Worm (Caenorhabditis elegans) whole organism, L1 larva: Measurements from ENCODE around the gene tmd-2.

Experiments used
- C16A3.4 ChIP-seq: fragments of 150-350 bp; optimal IDR thresholded peaks from 2 replicates; lab custom pipeline; 2014; ENCODE audit warnings: missing biosample characterization, missing genetic modification characterization
- C34B4.2 ChIP-seq: sonication (generic microtip); optimal IDR thresholded peaks from 2 replicates; lab custom pipeline; 2017; ENCODE audit warnings: mild to moderate bottlenecking, missing genetic modification characterization, missing compliant biosample characterization
- Y116A8C.19 ChIP-seq: sonication (generic microtip); optimal IDR thresholded peaks from 2 replicates; lab custom pipeline; 2016; ENCODE audit warnings: missing compliant biosample characterization, missing genetic modification characterization, borderline replicate concordance
- blmp-1 ChIP-seq: fragments of 150-350 bp; optimal IDR thresholded peaks from 2 replicates; lab custom pipeline; 2014; ENCODE audit warnings: missing biosample characterization, missing genetic modification characterization
- ceh-8 ChIP-seq: fragments of 200-800 bp; sonication (Bioruptor generic); optimal IDR thresholded peaks from 2 replicates; lab custom pipeline; 2018; ENCODE audit warnings: mild to moderate bottlenecking, missing genetic modification characterization, moderate library complexity, missing compliant biosample characterization
- ceh-90 ChIP-seq: sonication (generic microtip); optimal IDR thresholded peaks from 2 replicates; lab custom pipeline; 2016; ENCODE audit warnings: missing genetic modification characterization, missing compliant biosample characterization
- ces-1 ChIP-seq: fragments of 150-350 bp; optimal IDR thresholded peaks from 2 replicates; lab custom pipeline; 2014; ENCODE audit warnings: missing biosample characterization, missing genetic modification reagents, missing genetic modification characterization
- efl-1 ChIP-seq, 4 experiments: fragments of 150-350 bp; optimal IDR thresholded peaks in 3 of 4; peaks in 1 of 4; 1 replicate in 1 of 4; 2 replicates in 3 of 4; lab custom pipeline; 2014; ENCODE audit warnings: missing biosample characterization in 2 of 4, missing genetic modification characterization in 2 of 4, missing genetic modification reagents in 2 of 4
- efl-3 ChIP-seq: fragments of 200-800 bp; sonication (Bioruptor generic); optimal IDR thresholded peaks from 2 replicates; lab custom pipeline; 2018; ENCODE audit warnings: mild to moderate bottlenecking, missing genetic modification characterization, missing compliant biosample characterization
- egl-13 ChIP-seq: sonication (generic microtip); optimal IDR thresholded peaks from 2 replicates; lab custom pipeline; 2016; ENCODE audit warnings: missing genotype, missing genetic modification reagents, missing genetic modification characterization, missing compliant biosample characterization
- egl-27 ChIP-seq, 2 experiments: fragments of 150-350 bp in 1 of 2; sonication (generic microtip); optimal IDR thresholded peaks; 3 replicates each; lab custom pipeline; 2017 to 2018; ENCODE audit warnings: missing biosample characterization in 2 of 2, missing genetic modification characterization in 2 of 2, missing genetic modification reagents in 2 of 2
- elt-2 ChIP-seq: sonication (generic microtip); optimal IDR thresholded peaks from 2 replicates; lab custom pipeline; 2016; ENCODE audit warnings: missing genetic modification characterization, mild to moderate bottlenecking, inconsistent platforms, missing compliant biosample characterization, missing genetic modification reagents
- elt-3 ChIP-seq, 6 experiments: fragments of 150-350 bp in 1 of 6; sonication (generic microtip); optimal IDR thresholded peaks; 2 replicates each; lab custom pipeline; 2017 to 2018; ENCODE audit warnings: missing biosample characterization in 6 of 6, missing genetic modification characterization in 6 of 6, inconsistent platforms in 1 of 6
- ets-5 ChIP-seq: fragments of 200-800 bp; sonication (Bioruptor generic); IDR thresholded peaks from 2 replicates; pipeline ENCODE4 v1.3.6; 2022; ENCODE audit warnings: missing genetic modification characterization, missing compliant biosample characterization
- fkh-4 ChIP-seq: sonication (generic microtip); optimal IDR thresholded peaks from 2 replicates; lab custom pipeline; 2016; ENCODE audit warnings: missing compliant biosample characterization, missing genetic modification characterization, borderline replicate concordance
- fkh-8 ChIP-seq: sonication (generic microtip); optimal IDR thresholded peaks from 2 replicates; lab custom pipeline; 2016; ENCODE audit warnings: mild to moderate bottlenecking, missing genetic modification characterization, missing compliant biosample characterization
- hpl-2 ChIP-seq: fragments of 150-350 bp; optimal IDR thresholded peaks from 2 replicates; lab custom pipeline; 2014; ENCODE audit warnings: missing biosample characterization, missing genetic modification reagents, missing genetic modification characterization
- irx-1 ChIP-seq: sonication (generic microtip); optimal IDR thresholded peaks from 2 replicates; lab custom pipeline; 2016; ENCODE audit warnings: missing genetic modification characterization, missing compliant biosample characterization
- lin-14 ChIP-seq: fragments of 200-800 bp; sonication (Bioruptor generic); optimal IDR thresholded peaks from 2 replicates; lab custom pipeline; 2018; ENCODE audit warnings: mild to moderate bottlenecking, missing genetic modification characterization, moderate library complexity, missing compliant biosample characterization
- lin-15B ChIP-seq: fragments of 150-350 bp; sonication (generic microtip); optimal IDR thresholded peaks from 3 replicates; lab custom pipeline; 2014; ENCODE audit warnings: missing biosample characterization, missing genetic modification characterization
- lir-3 ChIP-seq: sonication (generic microtip); optimal IDR thresholded peaks from 2 replicates; lab custom pipeline; 2016; ENCODE audit warnings: mild to moderate bottlenecking, missing genetic modification characterization, moderate library complexity, missing compliant biosample characterization; ENCODE audit not compliant: poor library complexity
- lsy-2 ChIP-seq, 2 experiments: fragments of 150-350 bp; optimal IDR thresholded peaks; 2 replicates each; lab custom pipeline; 2014; ENCODE audit warnings: missing biosample characterization in 2 of 2, missing genetic modification characterization in 2 of 2
- mab-9 ChIP-seq: fragments of 200-800 bp; sonication (Bioruptor generic); IDR thresholded peaks from 2 replicates; pipeline ENCODE4 v1.3.6; 2022; ENCODE audit warnings: missing genetic modification reagents, missing genetic modification characterization, missing compliant biosample characterization
- mep-1 ChIP-seq: fragments of 150-350 bp; optimal IDR thresholded peaks from 2 replicates; lab custom pipeline; 2014; ENCODE audit warnings: missing biosample characterization, missing genetic modification characterization
- nhr-19 ChIP-seq: fragments of 200-800 bp; sonication (Bioruptor generic); conservative IDR thresholded peaks from 2 replicates; pipeline ENCODE4 v1.3.6; 2022; ENCODE audit warnings: missing genetic modification characterization, missing compliant biosample characterization
- nhr-47 ChIP-seq: sonication (generic microtip); optimal IDR thresholded peaks from 2 replicates; lab custom pipeline; 2016; ENCODE audit warnings: mild to moderate bottlenecking, missing genetic modification characterization, moderate library complexity, missing compliant biosample characterization
- nhr-71 ChIP-seq: sonication (generic microtip); optimal IDR thresholded peaks from 2 replicates; lab custom pipeline; 2016; ENCODE audit warnings: mild to moderate bottlenecking, missing genetic modification characterization, moderate library complexity, missing compliant biosample characterization
- nhr-76 ChIP-seq: sonication (generic microtip); optimal IDR thresholded peaks from 2 replicates; lab custom pipeline; 2017; ENCODE audit warnings: missing biosample characterization, missing genetic modification characterization
- nhr-85 ChIP-seq: sonication (generic microtip); peaks from one replicate; lab custom pipeline; 2016; ENCODE audit warnings: missing genetic modification characterization, inconsistent platforms, missing compliant biosample characterization
- pax-3 ChIP-seq: fragments of 200-800 bp; sonication (Bioruptor generic); optimal IDR thresholded peaks from 2 replicates; lab custom pipeline; 2018; ENCODE audit warnings: mild to moderate bottlenecking, missing genetic modification characterization, moderate library complexity, missing compliant biosample characterization
- skn-1 ChIP-seq: fragments of 150-350 bp; optimal IDR thresholded peaks from 2 replicates; lab custom pipeline; 2014; ENCODE audit warnings: missing biosample characterization, missing genetic modification characterization
- snpc-4 ChIP-seq: fragments of 150-350 bp; optimal IDR thresholded peaks from 2 replicates; lab custom pipeline; 2014; ENCODE audit warnings: missing biosample characterization, missing genetic modification characterization
- sox-4 ChIP-seq: sonication (generic microtip); optimal IDR thresholded peaks from 2 replicates; lab custom pipeline; 2016; ENCODE audit warnings: missing genetic modification characterization, missing compliant biosample characterization
- sptf-1 ChIP-seq: fragments of 150-350 bp; optimal IDR thresholded peaks from 2 replicates; lab custom pipeline; 2014; ENCODE audit warnings: missing biosample characterization, missing genetic modification characterization
- swsn-7 ChIP-seq: sonication (generic microtip); optimal IDR thresholded peaks from 2 replicates; lab custom pipeline; 2016; ENCODE audit warnings: missing genetic modification characterization, missing compliant biosample characterization
- tlp-1 ChIP-seq: fragments of 150-350 bp; optimal IDR thresholded peaks from 2 replicates; lab custom pipeline; 2014; ENCODE audit warnings: missing biosample characterization, missing genetic modification characterization
- unc-30 ChIP-seq: sonication (generic microtip); optimal IDR thresholded peaks from 2 replicates; lab custom pipeline; 2017; ENCODE audit warnings: missing biosample characterization, missing genetic modification characterization
- xbp-1 ChIP-seq: sonication (generic microtip); optimal IDR thresholded peaks from 2 replicates; lab custom pipeline; 2016; ENCODE audit warnings: missing genetic modification characterization, missing compliant biosample characterization
- zag-1 ChIP-seq: fragments of 150-350 bp; optimal IDR thresholded peaks from 2 replicates; lab custom pipeline; 2014; ENCODE audit warnings: missing biosample characterization, missing genetic modification characterization
- zip-4 ChIP-seq: fragments of 200-800 bp; sonication (Bioruptor generic); optimal IDR thresholded peaks from 2 replicates; lab custom pipeline; 2018; ENCODE audit warnings: mild to moderate bottlenecking, missing genetic modification characterization, moderate library complexity, missing compliant biosample characterization
- ztf-11 ChIP-seq, 2 experiments: sonication (generic microtip); optimal IDR thresholded peaks; 2 replicates each; lab custom pipeline; 2016 to 2017; ENCODE audit warnings: missing genetic modification characterization in 2 of 2, missing biosample characterization in 1 of 2, missing compliant biosample characterization in 1 of 2

Gene tmd-2

DNA sequence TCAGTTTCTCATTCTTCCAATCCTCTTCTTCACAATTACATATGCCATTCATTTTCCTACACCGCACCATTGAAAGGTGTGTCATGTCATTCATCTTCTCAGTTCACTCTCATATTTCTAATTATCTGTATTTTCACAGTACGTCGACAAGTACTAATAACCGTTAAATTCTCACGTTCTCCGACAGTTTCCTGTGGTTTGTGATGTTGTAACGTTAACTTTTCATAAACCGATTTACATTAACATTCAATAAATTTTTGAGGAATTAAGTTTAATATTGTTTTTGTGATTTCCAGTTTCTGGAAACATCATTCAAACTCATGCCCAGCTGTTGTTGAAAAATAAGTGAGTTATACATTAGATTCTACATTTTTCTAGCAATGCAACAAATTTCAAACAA, at the start of gene tmd-2:
tmd-2 (plus strand) TSS at position 301 of the 400 bp plus-strand sequence.
- TF ChIP-seq blmp-1 (tag; lab: Kevin White, UChicago): peak; percentile 18
- no peak for TF ChIP-seq efl-3 (GFP tag; lab: Kevin White, UChicago)
- no peak for TF ChIP-seq efl-1 (optimal IDR thresholded peaks at IDR 0.05; lab: Kevin White, UChicago)
- peak in 1 of 2 experiments; percentile 56 for TF ChIP-seq efl-1 (GFP tag; optimal IDR thresholded peaks at IDR 0.05 in 1 of 2; lab: Kevin White, UChicago)

ce11 chrV:8284800-8285199, 49.7 kb upstream of the tmd-2 start, which contains the start of gene slc-17.5:
Gene slc-17.5, minus strand, starts transcription at chrV:8284900.
- TF ChIP-seq ceh-90 (tag; lab: Kevin White, UChicago): no peak
- no peak for TF ChIP-seq sox-4 (tag; lab: Kevin White, UChicago)
- no peak for TF ChIP-seq Y116A8C.19 (tag; lab: Kevin White, UChicago)
- TF ChIP-seq snpc-4 (tag; lab: Kevin White, UChicago): no peak
- no peak for TF ChIP-seq nhr-76 (tag; lab: Kevin White, UChicago)
- no peak for TF ChIP-seq irx-1
- TF ChIP-seq nhr-71 (tag; lab: Kevin White, UChicago): no peak
- no peak for TF ChIP-seq egl-13
- no peak for TF ChIP-seq lin-15B (tag; lab: Kevin White, UChicago)
- no peak for TF ChIP-seq C34B4.2 (tag; lab: Kevin White, UChicago)
- TF ChIP-seq ceh-8 (GFP tag; lab: Kevin White, UChicago): no peak
- no peak for TF ChIP-seq nhr-85 (tag; lab: Kevin White, UChicago)
- no peak for TF ChIP-seq swsn-7 (tag; lab: Kevin White, UChicago)
- no peak for TF ChIP-seq tlp-1 (tag; lab: Kevin White, UChicago)
- TF ChIP-seq egl-27 (tag; optimal IDR thresholded peaks at IDR 0.05; lab: Kevin White, UChicago): no peak
- no peak for TF ChIP-seq fkh-4 (tag; lab: Kevin White, UChicago)
- no peak for TF ChIP-seq mep-1
- no peak for TF ChIP-seq ztf-11 (tag; optimal IDR thresholded peaks at IDR 0.05; lab: Kevin White, UChicago)

DNA sequence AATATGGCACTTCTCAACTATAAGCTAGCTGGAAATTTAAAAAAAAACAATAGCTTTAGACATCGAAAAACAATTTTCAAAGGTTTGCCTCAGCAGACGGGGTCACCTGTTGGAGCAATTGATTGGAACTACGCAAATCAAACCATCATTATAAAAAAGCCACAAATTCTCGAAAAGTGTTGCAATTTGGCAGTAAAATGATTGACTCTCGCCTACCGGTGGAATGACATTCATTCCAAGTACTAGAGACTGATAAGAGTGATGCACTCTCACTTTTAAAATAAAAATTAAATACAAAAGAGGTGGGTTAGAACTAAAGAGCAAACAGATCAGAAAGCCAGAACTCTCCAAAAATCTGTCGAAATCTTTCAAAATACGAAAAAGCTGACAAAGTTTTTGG, 49.0 kb upstream of the tmd-2 start:
- no peak for TF ChIP-seq ceh-90 (tag; lab: Kevin White, UChicago)
- no peak for TF ChIP-seq lir-3
- no peak for TF ChIP-seq lsy-2 (tag; optimal IDR thresholded peaks at IDR 0.05; lab: Kevin White, UChicago)
- TF ChIP-seq pax-3: no peak
- no peak for TF ChIP-seq sox-4 (tag; lab: Kevin White, UChicago)
- TF ChIP-seq mep-1: no peak
- TF ChIP-seq zag-1: no peak
- no peak for TF ChIP-seq nhr-47 (tag; lab: Kevin White, UChicago)
- no peak for TF ChIP-seq ces-1 (GFP tag; lab: Kevin White, UChicago)
- no peak for TF ChIP-seq C16A3.4 (tag; lab: Kevin White, UChicago)
- TF ChIP-seq mab-9: no peak
- TF ChIP-seq unc-30 (tag; lab: Kevin White, UChicago): no peak
- TF ChIP-seq hpl-2 (GFP tag; lab: Kevin White, UChicago): no peak

DNA sequence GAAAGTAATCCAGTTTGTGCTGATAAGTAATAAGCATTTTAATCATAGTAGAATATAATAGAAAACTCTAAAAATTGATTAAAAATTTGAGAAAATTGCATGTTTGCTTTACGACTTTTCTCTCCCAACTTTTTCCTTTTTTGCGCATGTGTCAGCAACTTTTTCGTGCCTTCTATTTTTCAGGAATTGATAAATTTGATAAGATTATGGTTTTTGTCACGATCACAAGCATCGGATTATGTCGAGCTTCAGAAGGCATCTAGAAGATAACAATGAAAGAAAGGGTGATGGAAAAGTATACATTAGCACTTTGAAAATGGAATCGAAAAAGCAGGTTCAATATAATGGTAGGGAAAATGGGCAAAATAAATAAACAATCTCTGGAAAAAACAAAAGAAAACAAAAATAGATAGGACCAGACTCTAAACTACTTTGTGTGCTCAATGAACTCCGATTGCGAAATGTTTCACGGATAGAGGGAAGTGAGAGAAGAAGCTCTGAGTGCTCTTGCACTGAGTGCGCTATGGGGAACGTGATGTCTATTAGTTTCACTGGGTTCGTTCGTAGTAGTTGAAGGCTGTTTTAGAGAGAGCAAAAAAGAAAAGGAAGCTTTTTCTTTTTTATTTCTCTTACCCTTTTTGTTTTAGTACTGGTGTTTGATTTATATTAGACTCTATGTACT, 46.2 kb upstream of the tmd-2 start:
- TF ChIP-seq sptf-1: no peak
- TF ChIP-seq ets-5 (GFP tag; lab: Robert Waterston, UW): no peak
- TF ChIP-seq lin-14: no peak
- peak; percentile 17 for TF ChIP-seq nhr-71 (tag; lab: Kevin White, UChicago)
- TF ChIP-seq skn-1: peak; percentile 44
- 0 out of 2 replicates have a peak, but pooled peaks have one; percentile 21 for TF ChIP-seq nhr-19 (GFP tag; lab: Robert Waterston, UW)
- peak; percentile 81 for TF ChIP-seq elt-2 (tag; lab: Kevin White, UChicago)
- peak; percentile 35 for TF ChIP-seq zip-4
- no peak for TF ChIP-seq elt-3 (tag; optimal IDR thresholded peaks at IDR 0.05; lab: Kevin White, UChicago)
- no peak for TF ChIP-seq xbp-1 (tag; lab: Kevin White, UChicago)
- TF ChIP-seq fkh-8: peak; percentile 5
- TF ChIP-seq, all 84 proteins: peak for 6
